Fruit fly (Drosophila melanogaster): ENCODE measurements around the gene Ccdc39.

The Ccdc39 gene

DNA sequence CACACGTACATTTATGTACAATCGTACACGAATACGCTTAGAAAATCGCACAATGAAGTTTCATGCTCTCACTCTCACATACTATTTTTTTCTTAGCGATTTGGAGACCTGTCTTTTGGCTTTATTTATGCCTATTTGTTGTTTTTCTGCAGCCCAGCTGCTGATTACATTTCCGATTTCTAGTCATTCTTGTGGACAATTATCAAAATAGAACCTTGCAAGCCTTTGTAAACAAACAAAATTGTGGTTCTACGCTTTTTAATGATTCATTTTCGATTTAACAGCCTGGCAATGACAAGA lies 45.4 kb downstream of the Ccdc39 start:
- peak; percentile 36 for TF ChIP-seq Vsx1 (GFP tag; optimal IDR thresholded peaks at IDR 0.05)
- TF ChIP-seq crol (GFP tag; IDR thresholded peaks at IDR 0.05), result no peak
- TF ChIP-seq YL-1 (GFP tag; optimal IDR thresholded peaks at IDR 0.05), result peak; percentile 19
- TF ChIP-seq sqz (GFP tag; optimal IDR thresholded peaks at IDR 0.05), result peak; percentile 70
- TF ChIP-seq eve (GFP tag; optimal IDR thresholded peaks at IDR 0.05), result peak in 1 of 2 experiments; percentile 90
- no peak for TF ChIP-seq gro (GFP tag; optimal IDR thresholded peaks at IDR 0.05)
- TF ChIP-seq CG10147 (GFP tag; optimal IDR thresholded peaks at IDR 0.05), result peak; percentile 11

- no peak for TF ChIP-seq CG2889 (GFP tag; IDR thresholded peaks at IDR 0.05)
- TF ChIP-seq zfh1 (GFP tag; IDR thresholded peaks at IDR 0.05), result no peak
- TF ChIP-seq zf30C (GFP tag; optimal IDR thresholded peaks at IDR 0.05), result peak; percentile 35
- TF ChIP-seq tgo (GFP tag; IDR thresholded peaks at IDR 0.05), result no peak
- TF ChIP-seq E2f2 (GFP tag; IDR thresholded peaks at IDR 0.05), result no peak
- TF ChIP-seq CG9727 (GFP tag; optimal IDR thresholded peaks at IDR 0.05), result no peak
- TF ChIP-seq gcm2 (GFP tag; optimal IDR thresholded peaks at IDR 0.05), result no peak
- no peak for TF ChIP-seq trh (GFP tag; optimal IDR thresholded peaks at IDR 0.05)
- no peak for TF ChIP-seq Dbx (GFP tag; IDR thresholded peaks at IDR 0.05)
- TF ChIP-seq CG9797 (GFP tag; optimal IDR thresholded peaks at IDR 0.05), result no peak
- no peak for TF ChIP-seq Hr3 (GFP tag; optimal IDR thresholded peaks at IDR 0.05)
- no peak for TF ChIP-seq CG11456 (GFP tag; IDR thresholded peaks at IDR 0.05)
- TF ChIP-seq D (optimal IDR thresholded peaks at IDR 0.05), result no peak
- no peak for TF ChIP-seq D (GFP tag; optimal IDR thresholded peaks at IDR 0.05)
- no peak for TF ChIP-seq ham (GFP tag; IDR thresholded peaks at IDR 0.05)
- peak; percentile 78 for TF ChIP-seq sens (GFP tag)
- no peak for TF ChIP-seq CG30431 (GFP tag; optimal IDR thresholded peaks at IDR 0.05)
- TF ChIP-seq wdn (GFP tag; IDR thresholded peaks at IDR 0.05), result no peak
- TF ChIP-seq bsh (GFP tag; optimal IDR thresholded peaks at IDR 0.05), result peak in 1 of 2 experiments; percentile 10
- TF ChIP-seq dmrt11E (tag; optimal IDR thresholded peaks at IDR 0.05), result peak; percentile 20
- TF ChIP-seq BEAF-32 (GFP tag; optimal IDR thresholded peaks at IDR 0.05), result no peak
- TF ChIP-seq CG6791 (GFP tag; IDR thresholded peaks at IDR 0.05; ENCODE audit: partially characterized antibody), result no peak
- no peak for TF ChIP-seq Doc3 (GFP tag; IDR thresholded peaks at IDR 0.05; ENCODE audit: partially characterized antibody)
- no peak for TF ChIP-seq CG3847 (GFP tag; IDR thresholded peaks at IDR 0.05)
- peak; percentile 8 for TF ChIP-seq CG12155 (GFP tag; optimal IDR thresholded peaks at IDR 0.05)
- no peak for TF ChIP-seq dm (GFP tag; optimal IDR thresholded peaks at IDR 0.05)
- no peak for TF ChIP-seq CG17802 (tag; optimal IDR thresholded peaks at IDR 0.05)
- TF ChIP-seq CG3281 (GFP tag; optimal IDR thresholded peaks at IDR 0.05), result no peak
- TF ChIP-seq BtbVII (GFP tag; optimal IDR thresholded peaks at IDR 0.05), result no peak
- TF ChIP-seq fd3F (GFP tag; optimal IDR thresholded peaks at IDR 0.05), result no peak
- peak; percentile 30 for TF ChIP-seq D19A (tag; optimal IDR thresholded peaks at IDR 0.05)
- TF ChIP-seq pho (GFP tag; optimal IDR thresholded peaks at IDR 0.05), result no peak
- TF ChIP-seq Bteb2 (GFP tag; optimal IDR thresholded peaks at IDR 0.05), result no peak
- TF ChIP-seq Sox100B (GFP tag; optimal IDR thresholded peaks at IDR 0.05), result peak; percentile 8
- no peak for TF ChIP-seq Lpt (GFP tag; optimal IDR thresholded peaks at IDR 0.05)
- TF ChIP-seq gsb-n (tag; optimal IDR thresholded peaks at IDR 0.05), result no peak
- peak; percentile 46 for TF ChIP-seq CG2712 (tag; optimal IDR thresholded peaks at IDR 0.05)
- TF ChIP-seq bab2 (GFP tag; optimal IDR thresholded peaks at IDR 0.05), result no peak
- TF ChIP-seq Pdp1 (GFP tag; optimal IDR thresholded peaks at IDR 0.05), result peak in 1 of 2 experiments; percentile 91
- TF ChIP-seq CG10654 (GFP tag; optimal IDR thresholded peaks at IDR 0.05), result no peak
- TF ChIP-seq hb (GFP tag; IDR thresholded peaks at IDR 0.05; ENCODE audit: partially characterized antibody), result no peak
- TF ChIP-seq Antp (GFP tag; optimal IDR thresholded peaks at IDR 0.05), result no peak
- TF ChIP-seq Dfd (GFP tag; optimal IDR thresholded peaks at IDR 0.05), result no peak
Measured at dm6 chr3R:4738494-4739191, 45.9 kb downstream of the Ccdc39 start.
